Worm (Caenorhabditis elegans) whole organism, L1 larva: ENCODE measurements around the gene ivns-1.
A peak's percentile ranks its signal among the peaks of the same experiment; 100 is the strongest.

ENCODE experiments used
- F16B12.6 ChIP-seq: fragments of 150-350 bp; optimal IDR thresholded peaks from 2 replicates; lab custom pipeline; 2014; ENCODE audit warnings: missing biosample characterization, missing genetic modification characterization
- aha-1 ChIP-seq: fragments of 150-350 bp; optimal IDR thresholded peaks from 2 replicates; lab custom pipeline; 2014; ENCODE audit warnings: missing biosample characterization, missing genetic modification characterization
- ama-1 ChIP-seq: fragments of 150-350 bp; optimal IDR thresholded peaks from 2 replicates; lab custom pipeline; 2014
- blmp-1 ChIP-seq: fragments of 150-350 bp; optimal IDR thresholded peaks from 2 replicates; lab custom pipeline; 2014; ENCODE audit warnings: missing biosample characterization, missing genetic modification characterization
- ceh-63 ChIP-seq: fragments of 200-800 bp; sonication (Bioruptor generic); optimal IDR thresholded peaks from 2 replicates; lab custom pipeline; 2018; ENCODE audit warnings: mild to moderate bottlenecking, missing genetic modification characterization, missing compliant biosample characterization
- ceh-88 ChIP-seq: fragments of 200-800 bp; sonication (Bioruptor generic); IDR thresholded peaks from 2 replicates; pipeline ENCODE4 v1.3.6; 2022; ENCODE audit warnings: missing genetic modification characterization, missing compliant biosample characterization
- ceh-90 ChIP-seq: sonication (generic microtip); optimal IDR thresholded peaks from 2 replicates; lab custom pipeline; 2016; ENCODE audit warnings: missing genetic modification characterization, missing compliant biosample characterization
- ces-1 ChIP-seq: fragments of 150-350 bp; optimal IDR thresholded peaks from 2 replicates; lab custom pipeline; 2014; ENCODE audit warnings: missing biosample characterization, missing genetic modification reagents, missing genetic modification characterization
- dpl-1 ChIP-seq, 3 experiments: fragments of 150-350 bp in 2 of 3; sonication (generic microtip) in 1 of 3; optimal IDR thresholded peaks; 2 replicates each; lab custom pipeline; 2014 to 2017; ENCODE audit warnings: missing biosample characterization in 3 of 3, missing genetic modification characterization in 3 of 3, missing genetic modification reagents in 3 of 3
- dsc-1 ChIP-seq: sonication (generic microtip); optimal IDR thresholded peaks from 2 replicates; lab custom pipeline; 2016; ENCODE audit warnings: mild to moderate bottlenecking, missing genetic modification characterization, missing compliant biosample characterization
- efl-1 ChIP-seq, 4 experiments: fragments of 150-350 bp; optimal IDR thresholded peaks in 3 of 4; peaks in 1 of 4; 1 replicate in 1 of 4; 2 replicates in 3 of 4; lab custom pipeline; 2014; ENCODE audit warnings: missing biosample characterization in 2 of 4, missing genetic modification characterization in 2 of 4, missing genetic modification reagents in 2 of 4
- efl-3 ChIP-seq: fragments of 200-800 bp; sonication (Bioruptor generic); optimal IDR thresholded peaks from 2 replicates; lab custom pipeline; 2018; ENCODE audit warnings: mild to moderate bottlenecking, missing genetic modification characterization, missing compliant biosample characterization
- egl-13 ChIP-seq: sonication (generic microtip); optimal IDR thresholded peaks from 2 replicates; lab custom pipeline; 2016; ENCODE audit warnings: missing genotype, missing genetic modification reagents, missing genetic modification characterization, missing compliant biosample characterization
- elt-2 ChIP-seq: sonication (generic microtip); optimal IDR thresholded peaks from 2 replicates; lab custom pipeline; 2016; ENCODE audit warnings: missing genetic modification characterization, mild to moderate bottlenecking, inconsistent platforms, missing compliant biosample characterization, missing genetic modification reagents
- elt-3 ChIP-seq, 6 experiments: fragments of 150-350 bp in 1 of 6; sonication (generic microtip); optimal IDR thresholded peaks; 2 replicates each; lab custom pipeline; 2017 to 2018; ENCODE audit warnings: missing biosample characterization in 6 of 6, missing genetic modification characterization in 6 of 6, inconsistent platforms in 1 of 6
- fkh-10 ChIP-seq: sonication (generic microtip); optimal IDR thresholded peaks from 2 replicates; lab custom pipeline; 2017; ENCODE audit warnings: missing biosample characterization, missing genetic modification reagents, missing genetic modification characterization
- fkh-8 ChIP-seq: sonication (generic microtip); optimal IDR thresholded peaks from 2 replicates; lab custom pipeline; 2016; ENCODE audit warnings: mild to moderate bottlenecking, missing genetic modification characterization, missing compliant biosample characterization
- grh-1 ChIP-seq: fragments of 200-800 bp; sonication (Bioruptor generic); IDR thresholded peaks from 2 replicates; pipeline ENCODE4 v1.3.6; 2022; ENCODE audit warnings: missing genetic modification reagents, missing genetic modification characterization, missing compliant biosample characterization
- hlh-17 ChIP-seq: fragments of 200-800 bp; sonication (Bioruptor generic); optimal IDR thresholded peaks from 2 replicates; lab custom pipeline; 2018; ENCODE audit warnings: missing genetic modification characterization, mild to moderate bottlenecking, missing compliant biosample characterization, moderate library complexity, borderline replicate concordance
- hlh-4 ChIP-seq: sonication (generic microtip); optimal IDR thresholded peaks from 2 replicates; lab custom pipeline; 2016; ENCODE audit warnings: mild to moderate bottlenecking, missing genetic modification characterization, missing compliant biosample characterization
- irx-1 ChIP-seq: sonication (generic microtip); optimal IDR thresholded peaks from 2 replicates; lab custom pipeline; 2016; ENCODE audit warnings: missing genetic modification characterization, missing compliant biosample characterization
- lin-13 ChIP-seq: fragments of 150-350 bp; optimal IDR thresholded peaks from 2 replicates; lab custom pipeline; 2014; ENCODE audit warnings: missing biosample characterization, missing genetic modification reagents, missing genetic modification characterization
- lin-14 ChIP-seq: fragments of 200-800 bp; sonication (Bioruptor generic); optimal IDR thresholded peaks from 2 replicates; lab custom pipeline; 2018; ENCODE audit warnings: mild to moderate bottlenecking, missing genetic modification characterization, moderate library complexity, missing compliant biosample characterization
- lin-15B ChIP-seq: fragments of 150-350 bp; sonication (generic microtip); optimal IDR thresholded peaks from 3 replicates; lab custom pipeline; 2014; ENCODE audit warnings: missing biosample characterization, missing genetic modification characterization
- lin-39 ChIP-seq: fragments of 150-350 bp; optimal IDR thresholded peaks from 2 replicates; lab custom pipeline; 2014; ENCODE audit warnings: missing biosample characterization, missing genetic modification reagents, missing genetic modification characterization
- mdl-1 ChIP-seq, 2 experiments: fragments of 150-350 bp; optimal IDR thresholded peaks; 2 replicates each; lab custom pipeline; 2014 to 2017; ENCODE audit warnings: missing biosample characterization in 2 of 2, missing genetic modification characterization in 2 of 2, inconsistent platforms in 1 of 2
- mef-2 ChIP-seq: fragments of 150-350 bp; optimal IDR thresholded peaks from 2 replicates; lab custom pipeline; 2014; ENCODE audit warnings: missing biosample characterization, missing genetic modification characterization
- mep-1 ChIP-seq: fragments of 150-350 bp; optimal IDR thresholded peaks from 2 replicates; lab custom pipeline; 2014; ENCODE audit warnings: missing biosample characterization, missing genetic modification characterization
- nhr-12 ChIP-seq: sonication (generic microtip); optimal IDR thresholded peaks from 2 replicates; lab custom pipeline; 2017; ENCODE audit warnings: missing biosample characterization, missing genetic modification characterization
- nhr-19 ChIP-seq: fragments of 200-800 bp; sonication (Bioruptor generic); conservative IDR thresholded peaks from 2 replicates; pipeline ENCODE4 v1.3.6; 2022; ENCODE audit warnings: missing genetic modification characterization, missing compliant biosample characterization
- nhr-237 ChIP-seq: fragments of 150-350 bp; optimal IDR thresholded peaks from 2 replicates; lab custom pipeline; 2014; ENCODE audit warnings: missing biosample characterization, missing genetic modification characterization
- nhr-28 ChIP-seq: fragments of 150-350 bp; optimal IDR thresholded peaks from 2 replicates; lab custom pipeline; 2014; ENCODE audit warnings: missing biosample characterization, missing genetic modification characterization
- nhr-47 ChIP-seq: sonication (generic microtip); optimal IDR thresholded peaks from 2 replicates; lab custom pipeline; 2016; ENCODE audit warnings: mild to moderate bottlenecking, missing genetic modification characterization, moderate library complexity, missing compliant biosample characterization
- nhr-71 ChIP-seq: sonication (generic microtip); optimal IDR thresholded peaks from 2 replicates; lab custom pipeline; 2016; ENCODE audit warnings: mild to moderate bottlenecking, missing genetic modification characterization, moderate library complexity, missing compliant biosample characterization
- nhr-77 ChIP-seq: fragments of 150-350 bp; optimal IDR thresholded peaks from 2 replicates; lab custom pipeline; 2014; ENCODE audit warnings: missing biosample characterization, missing genetic modification characterization
- nhr-84 ChIP-seq: sonication (generic microtip); optimal IDR thresholded peaks from 2 replicates; lab custom pipeline; 2017; ENCODE audit warnings: missing biosample characterization, missing genetic modification characterization
- nhr-90 ChIP-seq: sonication (generic microtip); optimal IDR thresholded peaks from 2 replicates; lab custom pipeline; 2016; ENCODE audit warnings: mild to moderate bottlenecking, missing genetic modification characterization, missing compliant biosample characterization; ENCODE audit not compliant: poor library complexity
- pag-3 ChIP-seq: sonication (generic microtip); optimal IDR thresholded peaks from 2 replicates; lab custom pipeline; 2017; ENCODE audit warnings: missing genetic modification characterization, mild to moderate bottlenecking, missing compliant biosample characterization, antibody characterized with exemption, borderline replicate concordance; ENCODE audit not compliant: insufficient read depth
- pax-3 ChIP-seq: fragments of 200-800 bp; sonication (Bioruptor generic); optimal IDR thresholded peaks from 2 replicates; lab custom pipeline; 2018; ENCODE audit warnings: mild to moderate bottlenecking, missing genetic modification characterization, moderate library complexity, missing compliant biosample characterization
- rnt-1 ChIP-seq: sonication (generic microtip); optimal IDR thresholded peaks from 2 replicates; lab custom pipeline; 2016; ENCODE audit warnings: mild to moderate bottlenecking, missing genetic modification characterization, moderate library complexity, missing compliant biosample characterization
- sptf-1 ChIP-seq: fragments of 150-350 bp; optimal IDR thresholded peaks from 2 replicates; lab custom pipeline; 2014; ENCODE audit warnings: missing biosample characterization, missing genetic modification characterization
- swsn-7 ChIP-seq: sonication (generic microtip); optimal IDR thresholded peaks from 2 replicates; lab custom pipeline; 2016; ENCODE audit warnings: missing genetic modification characterization, missing compliant biosample characterization
- tlp-1 ChIP-seq: fragments of 150-350 bp; optimal IDR thresholded peaks from 2 replicates; lab custom pipeline; 2014; ENCODE audit warnings: missing biosample characterization, missing genetic modification characterization
- unc-30 ChIP-seq: sonication (generic microtip); optimal IDR thresholded peaks from 2 replicates; lab custom pipeline; 2017; ENCODE audit warnings: missing biosample characterization, missing genetic modification characterization
- unc-62 ChIP-seq: fragments of 150-350 bp; optimal IDR thresholded peaks from 2 replicates; lab custom pipeline; 2014; ENCODE audit warnings: missing biosample characterization, missing genetic modification reagents, missing genetic modification characterization
- unc-86 ChIP-seq: sonication (generic microtip); optimal IDR thresholded peaks from 2 replicates; lab custom pipeline; 2016; ENCODE audit warnings: missing genetic modification characterization, missing compliant biosample characterization
- unc-98 ChIP-seq: fragments of 200-800 bp; sonication (Bioruptor generic); IDR thresholded peaks from 2 replicates; pipeline ENCODE4 v1.3.6; 2022; ENCODE audit warnings: missing genetic modification characterization, missing compliant biosample characterization
- vab-15 ChIP-seq: sonication (generic microtip); optimal IDR thresholded peaks from 2 replicates; lab custom pipeline; 2017; ENCODE audit warnings: missing genotype, mild to moderate bottlenecking, missing genetic modification characterization, missing compliant biosample characterization
- xbp-1 ChIP-seq: sonication (generic microtip); optimal IDR thresholded peaks from 2 replicates; lab custom pipeline; 2016; ENCODE audit warnings: missing genetic modification characterization, missing compliant biosample characterization
- zag-1 ChIP-seq: fragments of 150-350 bp; optimal IDR thresholded peaks from 2 replicates; lab custom pipeline; 2014; ENCODE audit warnings: missing biosample characterization, missing genetic modification characterization
- ztf-11 ChIP-seq, 2 experiments: sonication (generic microtip); optimal IDR thresholded peaks; 2 replicates each; lab custom pipeline; 2016 to 2017; ENCODE audit warnings: missing genetic modification characterization in 2 of 2, missing biosample characterization in 1 of 2, missing compliant biosample characterization in 1 of 2
- ztf-4 ChIP-seq: fragments of 150-350 bp; optimal IDR thresholded peaks from 2 replicates; lab custom pipeline; 2014; ENCODE audit warnings: missing biosample characterization, missing genetic modification characterization

ivns-1 gene

DNA sequence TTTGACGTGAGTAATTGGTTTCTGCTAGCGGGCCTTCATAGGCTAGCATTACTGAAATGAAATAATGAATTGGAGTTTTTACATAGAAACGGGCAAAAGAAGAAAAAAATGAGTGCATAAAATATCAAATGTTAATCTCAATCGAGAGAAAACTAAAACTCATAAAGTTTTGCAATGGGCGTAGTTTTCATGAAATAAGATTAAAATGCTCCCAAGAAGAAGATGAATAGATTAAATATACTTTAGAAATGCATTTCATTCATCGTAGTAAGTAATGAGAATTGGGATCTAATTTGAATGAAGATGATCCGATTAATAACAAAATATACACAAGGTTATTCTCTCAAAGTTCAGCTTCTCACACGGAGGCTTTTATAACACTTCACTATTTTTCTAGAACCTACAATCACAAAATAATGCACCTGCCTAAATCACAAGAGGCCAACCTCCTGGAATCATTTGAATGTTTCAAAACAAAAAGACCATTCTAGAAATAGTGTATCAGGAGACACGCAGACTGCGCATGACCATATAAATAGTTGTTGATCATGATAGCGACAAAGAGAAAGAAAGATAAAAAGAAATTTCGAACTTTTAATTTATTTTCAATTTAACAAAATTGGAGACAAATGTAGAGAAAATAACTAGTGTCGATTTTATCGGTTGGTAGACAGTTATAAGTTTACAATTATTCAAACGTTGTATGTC is 33.8 kb upstream of the ivns-1 start, which contains the start of gene nhr-17:
Gene nhr-17, minus strand, starts transcription at position 51 of the 708 bp plus-strand sequence.
- TF ChIP-seq ztf-4 (peak; percentile 12), nhr-19 (GFP tag; lab: Robert Waterston, UW) (peak; percentile 44), F16B12.6 (tag; lab: Kevin White, UChicago) (no peak), nhr-47 (tag; lab: Kevin White, UChicago) (peak; percentile 29), hlh-17 (GFP tag; lab: Kevin White, UChicago) (no peak), dpl-1 (GFP tag; optimal IDR thresholded peaks at IDR 0.05; lab: Kevin White, UChicago) (peak in 2 of 3 experiments; percentile 22 to 36), lin-15B (no peak), pax-3 (tag; lab: Kevin White, UChicago) (peak; percentile 6), nhr-77 (no peak), nhr-84 (tag; lab: Kevin White, UChicago) (no peak), nhr-71 (tag; lab: Kevin White, UChicago) (peak; percentile 79), ceh-88 (no peak), egl-13 (tag; lab: Kevin White, UChicago) (peak; percentile 19), tlp-1 (tag; lab: Kevin White, UChicago) (no peak), blmp-1 (tag; lab: Kevin White, UChicago) (peak; percentile 41), fkh-8 (tag; lab: Kevin White, UChicago) (peak; percentile 69), aha-1 (tag; lab: Kevin White, UChicago) (no peak), nhr-28 (tag; lab: Kevin White, UChicago) (no peak), irx-1 (tag; lab: Kevin White, UChicago) (no peak), ama-1 (lab: Kevin White, UChicago) (no peak), ceh-90 (no peak), lin-14 (peak; percentile 67), unc-30 (tag; lab: Kevin White, UChicago) (no peak), pag-3 (tag; lab: Kevin White, UChicago) (no peak), efl-3 (GFP tag; lab: Kevin White, UChicago) (no peak), zag-1 (tag; lab: Kevin White, UChicago) (no peak), mef-2 (tag; lab: Kevin White, UChicago) (no peak), elt-3 (tag; optimal IDR thresholded peaks at IDR 0.05; lab: Kevin White, UChicago) (peak in 2 of 6 experiments; percentile 57 to 80), ces-1 (GFP tag; lab: Kevin White, UChicago) (no peak), nhr-12 (tag; lab: Kevin White, UChicago) (no peak), unc-98 (no peak), dsc-1 (tag; lab: Kevin White, UChicago) (peak; percentile 82), swsn-7 (peak; percentile 20), nhr-90 (tag; lab: Kevin White, UChicago) (peak; percentile 41), fkh-10 (GFP tag; lab: Kevin White, UChicago) (no peak), rnt-1 (tag; lab: Kevin White, UChicago) (no peak), unc-86 (tag; lab: Kevin White, UChicago) (no peak), mep-1 (tag; lab: Kevin White, UChicago) (peak; percentile 77), xbp-1 (tag; lab: Kevin White, UChicago) (no peak), lin-39 (no peak), sptf-1 (tag; lab: Kevin White, UChicago) (no peak), grh-1 (no peak), hlh-4 (tag; lab: Kevin White, UChicago) (peak; percentile 78), lin-13 (GFP tag; lab: Kevin White, UChicago) (peak; percentile 31), unc-62 (no peak), mdl-1 (tag; optimal IDR thresholded peaks at IDR 0.05; lab: Kevin White, UChicago) (peak in 1 of 2 experiments; percentile 10), vab-15 (tag; lab: Kevin White, UChicago) (no peak), ztf-11 (tag; optimal IDR thresholded peaks at IDR 0.05; lab: Kevin White, UChicago) (no peak), ceh-63 (GFP tag; lab: Kevin White, UChicago) (no peak), efl-1 (optimal IDR thresholded peaks at IDR 0.05; lab: Kevin White, UChicago) (no peak), efl-1 (GFP tag; optimal IDR thresholded peaks at IDR 0.05 in 1 of 2; lab: Kevin White, UChicago) (no peak), nhr-237 (tag; lab: Kevin White, UChicago) (peak; percentile 27), elt-2 (tag; lab: Kevin White, UChicago) (no peak)
